Fruit fly (Drosophila melanogaster) whole organism, embryonic: ENCODE data around the gene AMPdeam.

Experiments used
- Ada2b ChIP-seq: fragments of 200-800 bp; sonication (Bioruptor generic); IDR thresholded peaks from 2 replicates; pipeline ENCODE4 v1.3.6; 2022; ENCODE audit warnings: missing biosample characterization, missing genetic modification characterization
- B-H2 ChIP-seq: fragments of 200-800 bp; sonication (Bioruptor generic); optimal IDR thresholded peaks from 2 replicates; lab custom pipeline; 2018; ENCODE audit warnings: missing biosample characterization, mild to moderate bottlenecking, missing genetic modification characterization
- BtbVII ChIP-seq: fragments of 200-800 bp; sonication (Bioruptor generic); optimal IDR thresholded peaks from 3 replicates; lab custom pipeline; 2017; ENCODE audit warnings: missing biosample characterization, mild to moderate bottlenecking, missing genetic modification characterization
- CG10565 ChIP-seq: fragments of 200-800 bp; sonication (Bioruptor generic); optimal IDR thresholded peaks from 3 replicates; lab custom pipeline; 2016; ENCODE audit warnings: missing biosample characterization, mild to moderate bottlenecking, missing genetic modification characterization
- CG10959 ChIP-seq: fragments of 200-800 bp; sonication (Bioruptor generic); IDR thresholded peaks from 2 replicates; pipeline ENCODE4 v1.3.6; 2022; ENCODE audit warnings: missing biosample characterization, missing genetic modification characterization
- CG12155 ChIP-seq: fragments of 200-800 bp; sonication (Bioruptor generic); optimal IDR thresholded peaks from 3 replicates; lab custom pipeline; 2016; ENCODE audit warnings: missing biosample characterization, missing genetic modification characterization
- CG12219 ChIP-seq: fragments of 200-800 bp; sonication (Bioruptor generic); optimal IDR thresholded peaks from 3 replicates; lab custom pipeline; 2018; ENCODE audit warnings: missing biosample characterization, mild to moderate bottlenecking, missing genetic modification characterization
- CG13287 ChIP-seq: fragments of 200-800 bp; sonication (Bioruptor generic); IDR thresholded peaks from 2 replicates; pipeline ENCODE4 v1.3.6; 2022; ENCODE audit warnings: missing biosample characterization, missing genetic modification characterization; ENCODE audit not compliant: partially characterized antibody
- CG13894 ChIP-seq: fragments of 200-800 bp; sonication (Bioruptor generic); optimal IDR thresholded peaks from 3 replicates; lab custom pipeline; 2018; ENCODE audit warnings: missing biosample characterization, mild to moderate bottlenecking, missing genetic modification characterization, moderate library complexity
- CG14050 ChIP-seq: fragments of 200-800 bp; sonication (Bioruptor generic); IDR thresholded peaks from 3 replicates; pipeline ENCODE4 v1.3.6; 2022; ENCODE audit warnings: missing biosample characterization, missing genetic modification characterization
- CG14860 ChIP-seq: fragments of 200-800 bp; sonication (Bioruptor generic); IDR thresholded peaks from 3 replicates; pipeline ENCODE4 v1.3.6; 2022; ENCODE audit warnings: missing biosample characterization, missing genetic modification characterization; ENCODE audit not compliant: partially characterized antibody
- CG1647 ChIP-seq: fragments of 200-800 bp; sonication (Bioruptor generic); optimal IDR thresholded peaks from 3 replicates; lab custom pipeline; 2016; ENCODE audit warnings: missing biosample characterization, missing genetic modification characterization
- CG30403 ChIP-seq: fragments of 200-800 bp; sonication (Bioruptor generic); optimal IDR thresholded peaks from 3 replicates; lab custom pipeline; 2016; ENCODE audit warnings: missing biosample characterization, missing genetic modification characterization
- CG3065 ChIP-seq: fragments of 200-800 bp; sonication (Bioruptor generic); optimal IDR thresholded peaks from 2 replicates; lab custom pipeline; 2016; ENCODE audit warnings: missing biosample characterization, missing genetic modification characterization
- CG6654 ChIP-seq: fragments of 200-800 bp; sonication (Bioruptor generic); optimal IDR thresholded peaks from 2 replicates; lab custom pipeline; 2017; ENCODE audit warnings: missing biosample characterization, mild to moderate bottlenecking, missing genetic modification characterization
- CG7357 ChIP-seq: fragments of 200-800 bp; sonication (Bioruptor generic); IDR thresholded peaks from 3 replicates; pipeline ENCODE4 v1.3.6; 2022; ENCODE audit warnings: missing biosample characterization, missing genetic modification characterization
- CG7839 ChIP-seq: fragments of 200-800 bp; sonication (Bioruptor generic); optimal IDR thresholded peaks from 3 replicates; lab custom pipeline; 2018; ENCODE audit warnings: missing biosample characterization, mild to moderate bottlenecking, missing genetic modification characterization, moderate library complexity
- CG7963 ChIP-seq: fragments of 200-800 bp; sonication (Bioruptor generic); IDR thresholded peaks from 3 replicates; pipeline ENCODE4 v1.3.6; 2022; ENCODE audit warnings: missing biosample characterization, missing genetic modification characterization; ENCODE audit not compliant: partially characterized antibody
- CG9797 ChIP-seq: fragments of 200-800 bp; sonication (Bioruptor generic); optimal IDR thresholded peaks from 3 replicates; lab custom pipeline; 2018; ENCODE audit warnings: missing biosample characterization, mild to moderate bottlenecking, missing genetic modification characterization
- CkIIα-i1 ChIP-seq: fragments of 200-800 bp; sonication (Bioruptor generic); IDR thresholded peaks from 2 replicates; pipeline ENCODE4 v1.3.6; 2022; ENCODE audit warnings: missing biosample characterization, missing genetic modification characterization
- D ChIP-seq, 2 experiments: fragments of 200-800 bp in 1 of 2; fragments of >200 bp in 1 of 2; sonication (Bioruptor generic) in 1 of 2; optimal IDR thresholded peaks; 2 replicates in 1 of 2; 3 replicates in 1 of 2; lab custom pipeline; 2017; ENCODE audit warnings: mild to moderate bottlenecking in 1 of 2, missing biosample characterization in 1 of 2, missing genetic modification characterization in 1 of 2, missing genetic modification reagents in 1 of 2
- D19B ChIP-seq: fragments of 200-800 bp; sonication (Bioruptor generic); optimal IDR thresholded peaks from 2 replicates; lab custom pipeline; 2017; ENCODE audit warnings: missing biosample characterization, mild to moderate bottlenecking, missing genetic modification characterization
- Dip3 ChIP-seq: fragments of 200-800 bp; sonication (Bioruptor generic); optimal IDR thresholded peaks from 3 replicates; lab custom pipeline; 2016; ENCODE audit warnings: missing biosample characterization, missing genetic modification characterization
- Dref ChIP-seq: fragments of 200-800 bp; sonication (Bioruptor generic); IDR thresholded peaks from 2 replicates; pipeline ENCODE4 v1.3.6; 2022; ENCODE audit warnings: missing biosample characterization, missing genetic modification characterization
- Hmr ChIP-seq: fragments of 200-800 bp; sonication (Bioruptor generic); optimal IDR thresholded peaks from 3 replicates; lab custom pipeline; 2017; ENCODE audit warnings: mild to moderate bottlenecking, missing biosample characterization, missing genetic modification reagents, missing genetic modification characterization
- Mad ChIP-seq: fragments of 200-800 bp; sonication (Bioruptor generic); optimal IDR thresholded peaks from 2 replicates; lab custom pipeline; 2016; ENCODE audit warnings: missing biosample characterization, missing genetic modification characterization
- Neu2 ChIP-seq: fragments of 200-800 bp; sonication (Bioruptor generic); optimal IDR thresholded peaks from 3 replicates; lab custom pipeline; 2016; ENCODE audit warnings: missing biosample characterization, missing genetic modification characterization, borderline replicate concordance
- NfI ChIP-seq: fragments of 200-800 bp; sonication (Bioruptor generic); optimal IDR thresholded peaks from 3 replicates; lab custom pipeline; 2018; ENCODE audit warnings: missing biosample characterization, mild to moderate bottlenecking, missing genetic modification characterization, moderate library complexity
- Opbp ChIP-seq: fragments of 200-800 bp; sonication (Bioruptor generic); IDR thresholded peaks from 3 replicates; pipeline ENCODE4 v1.3.6; 2022; ENCODE audit warnings: missing biosample characterization, missing genetic modification characterization; ENCODE audit not compliant: partially characterized antibody
- Trl ChIP-seq, 3 experiments: fragments of >200 bp in 2 of 3; fragments of 200-800 bp in 1 of 3; sonication (Bioruptor generic) in 1 of 3; optimal IDR thresholded peaks; 2 replicates in 1 of 3; 3 replicates in 2 of 3; lab custom pipeline; 2016 to 2017; ENCODE audit warnings: missing biosample characterization in 1 of 3, missing genetic modification characterization in 1 of 3
- Usf ChIP-seq: fragments of 200-800 bp; sonication (Bioruptor generic); optimal IDR thresholded peaks from 2 replicates; lab custom pipeline; 2017; ENCODE audit warnings: missing genotype, missing biosample characterization, missing genetic modification characterization
- ash1 ChIP-seq: fragments of 200-800 bp; sonication (Bioruptor generic); optimal IDR thresholded peaks from 2 replicates; lab custom pipeline; 2018; ENCODE audit warnings: missing biosample characterization, mild to moderate bottlenecking, missing genetic modification characterization
- dmrt11E ChIP-seq: fragments of 200-800 bp; sonication (Bioruptor generic); optimal IDR thresholded peaks from 3 replicates; lab custom pipeline; 2018; ENCODE audit warnings: missing biosample characterization, mild to moderate bottlenecking, missing genetic modification characterization, moderate library complexity
- dmrt99B ChIP-seq: fragments of 200-800 bp; sonication (Bioruptor generic); optimal IDR thresholded peaks from 2 replicates; lab custom pipeline; 2018; ENCODE audit warnings: missing biosample characterization, mild to moderate bottlenecking, missing genetic modification characterization, moderate library complexity
- emc ChIP-seq: fragments of 200-800 bp; sonication (Bioruptor generic); optimal IDR thresholded peaks from 2 replicates; lab custom pipeline; 2016; ENCODE audit warnings: missing biosample characterization, missing genetic modification characterization
- esg ChIP-seq: fragments of 200-800 bp; sonication (Bioruptor generic); conservative IDR thresholded peaks from 2 replicates; pipeline ENCODE4 v1.3.6; 2022; ENCODE audit warnings: missing biosample characterization, missing genetic modification characterization
- fd64A ChIP-seq: fragments of 200-800 bp; sonication (Bioruptor generic); optimal IDR thresholded peaks from 3 replicates; lab custom pipeline; 2018; ENCODE audit warnings: missing biosample characterization, mild to moderate bottlenecking, missing genetic modification characterization
- fu2 ChIP-seq: fragments of 200-800 bp; sonication (Bioruptor generic); optimal IDR thresholded peaks from 2 replicates; lab custom pipeline; 2016; ENCODE audit warnings: missing biosample characterization, missing genetic modification characterization
- grau ChIP-seq: fragments of 200-800 bp; optimal IDR thresholded peaks from 3 replicates; lab custom pipeline; 2019; ENCODE audit warnings: missing biosample characterization, mild to moderate bottlenecking, missing genetic modification characterization, moderate library complexity
- lbe ChIP-seq: fragments of 200-800 bp; sonication (Bioruptor generic); optimal IDR thresholded peaks from 2 replicates; lab custom pipeline; 2016; ENCODE audit warnings: missing biosample characterization, mild to moderate bottlenecking, missing genetic modification characterization
- p53 ChIP-seq: fragments of 200-800 bp; sonication (Bioruptor generic); optimal IDR thresholded peaks from 2 replicates; lab custom pipeline; 2016; ENCODE audit warnings: missing biosample characterization, missing genetic modification characterization
- prd ChIP-seq, 3 experiments: fragments of >200 bp in 2 of 3; fragments of 200-800 bp in 1 of 3; sonication (Bioruptor generic) in 1 of 3; optimal IDR thresholded peaks in 2 of 3; IDR thresholded peaks in 1 of 3; 2 replicates in 2 of 3; 3 replicates in 1 of 3; pipeline versions ENCODE4 v1.3.6 to Lab custom; 2017 to 2022; ENCODE audit warnings: missing biosample characterization in 1 of 3, missing genetic modification characterization in 1 of 3
- ro ChIP-seq: fragments of 200-800 bp; sonication (Bioruptor generic); IDR thresholded peaks from 2 replicates; pipeline ENCODE4 v1.3.6; 2022; ENCODE audit warnings: missing biosample characterization, missing genetic modification characterization
- salm ChIP-seq: fragments of 200-800 bp; sonication (Bioruptor generic); optimal IDR thresholded peaks from 2 replicates; lab custom pipeline; 2018; ENCODE audit warnings: missing biosample characterization, mild to moderate bottlenecking, missing genetic modification characterization
- sim ChIP-seq: fragments of 200-800 bp; sonication (Bioruptor generic); IDR thresholded peaks from 2 replicates; pipeline ENCODE4 v1.3.6; 2022; ENCODE audit warnings: missing biosample characterization, missing genetic modification characterization
- unc-4 ChIP-seq: fragments of 200-800 bp; sonication (Bioruptor generic); IDR thresholded peaks from 2 replicates; pipeline ENCODE4 v1.3.6; 2022; ENCODE audit warnings: missing biosample characterization, missing genetic modification characterization; ENCODE audit not compliant: partially characterized antibody
- vnd ChIP-seq: fragments of 200-800 bp; sonication (Bioruptor generic); IDR thresholded peaks from 3 replicates; pipeline ENCODE4 v1.3.6; 2022; ENCODE audit warnings: missing biosample characterization, missing genetic modification characterization; ENCODE audit not compliant: partially characterized antibody
- zen2 ChIP-seq: fragments of 200-800 bp; sonication (Bioruptor generic); IDR thresholded peaks from 3 replicates; pipeline ENCODE4 v1.3.6; 2022; ENCODE audit warnings: missing biosample characterization, missing genetic modification characterization; ENCODE audit not compliant: partially characterized antibody

The AMPdeam gene

DNA sequence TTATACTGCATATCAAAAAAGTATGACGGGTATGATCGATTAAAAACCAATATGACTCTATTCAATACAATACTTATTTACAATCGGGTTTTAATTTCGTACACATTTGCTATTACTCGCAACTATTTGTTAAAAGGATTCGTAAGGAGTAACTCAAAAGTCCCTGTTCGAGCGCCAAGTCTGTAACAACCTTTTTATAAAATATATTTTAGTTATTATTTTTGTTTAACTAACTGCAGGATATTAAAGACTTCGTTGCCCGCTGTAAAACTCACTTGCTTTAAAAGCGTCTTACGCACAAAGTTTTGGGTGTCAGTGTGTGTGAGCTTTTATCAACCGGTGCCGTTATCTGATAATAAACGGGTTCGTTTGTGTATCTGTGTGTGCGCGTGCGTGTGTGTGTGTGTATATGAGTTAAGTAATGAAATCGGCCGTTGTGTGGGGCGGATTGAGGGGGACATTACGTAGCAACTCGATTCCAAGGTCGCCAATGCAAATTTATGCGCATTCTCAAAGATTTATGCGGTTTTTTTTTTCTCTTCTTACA is 45.3 kb upstream of the AMPdeam start (continued):
- TF ChIP-seq sim (GFP tag; lab: Robert Waterston, UW) (no peak), Dref (GFP tag; lab: Robert Waterston, UW) (no peak), CG12155 (GFP tag; lab: Kevin White, UChicago) (peak; percentile 80), CkIIα-i1 (GFP tag; lab: Robert Waterston, UW) (no peak), CG13287 (GFP tag; lab: Robert Waterston, UW) (no peak), fu2 (GFP tag; lab: Kevin White, UChicago) (peak; percentile 60), Trl (optimal IDR thresholded peaks at IDR 0.05; lab: Kevin White, UChicago) (no peak), Trl (GFP tag; optimal IDR thresholded peaks at IDR 0.05; lab: Kevin White, UChicago) (peak; percentile 53), zen2 (no peak), salm (tag; lab: Kevin White, UChicago) (peak; percentile 74), vnd (GFP tag; lab: Robert Waterston, UW) (no peak), Opbp (GFP tag; lab: Robert Waterston, UW) (no peak), ash1 (GFP tag; lab: Kevin White, UChicago) (peak; percentile 6), CG3065 (peak; percentile 41), prd (optimal IDR thresholded peaks at IDR 0.05; lab: Kevin White, UChicago) (no peak), prd (GFP tag; IDR thresholded peaks at IDR 0.05; lab: Robert Waterston, UW) (peak; percentile 91), esg (GFP tag; lab: Robert Waterston, UW) (peak; percentile 92), B-H2 (GFP tag; lab: Kevin White, UChicago) (peak; percentile 29), D19B (peak; percentile 99), CG1647 (peak; percentile 67), CG7963 (GFP tag; lab: Robert Waterston, UW) (no peak), p53 (peak; percentile 10), Mad (peak; percentile 55), CG14050 (GFP tag; lab: Robert Waterston, UW) (peak; percentile 80), CG6654 (peak; percentile 76), NfI (GFP tag; lab: Kevin White, UChicago) (peak; percentile 91), Hmr (GFP tag; lab: Kevin White, UChicago) (peak; percentile 95), CG14860 (GFP tag; lab: Robert Waterston, UW) (no peak), CG7357 (GFP tag; lab: Robert Waterston, UW) (peak; percentile 85), D (optimal IDR thresholded peaks at IDR 0.05; lab: Kevin White, UChicago) (no peak), D (GFP tag; optimal IDR thresholded peaks at IDR 0.05; lab: Kevin White, UChicago) (peak; percentile 78), CG13894 (tag; lab: Kevin White, UChicago) (peak; percentile 56), CG7839 (tag; lab: Kevin White, UChicago) (peak; percentile 96), unc-4 (GFP tag; lab: Robert Waterston, UW) (no peak), fd64A (peak; percentile 20), CG10565 (peak; percentile 21), CG30403 (GFP tag; lab: Kevin White, UChicago) (peak; percentile 91), dmrt11E (tag; lab: Kevin White, UChicago) (peak; percentile 69), lbe (GFP tag; lab: Kevin White, UChicago) (peak; percentile 84), CG12219 (peak; percentile 70), grau (tag; lab: Kevin White, UChicago) (peak; percentile 94), BtbVII (GFP tag; lab: Kevin White, UChicago) (peak; percentile 37), CG9797 (GFP tag; lab: Kevin White, UChicago) (no peak), CG10959 (no peak), dmrt99B (tag; lab: Kevin White, UChicago) (peak; percentile 92), Neu2 (no peak), ro (0 out of 2 replicates have a peak, but pooled peaks have one; percentile 17), emc (GFP tag; lab: Kevin White, UChicago) (peak; percentile 54), Ada2b (GFP tag; lab: Robert Waterston, UW) (peak; percentile 85), Usf (GFP tag; lab: Kevin White, UChicago) (peak; percentile 87), Dip3 (GFP tag; lab: Kevin White, UChicago) (peak; percentile 79)
